Worm (Caenorhabditis elegans) whole organism, L4 larva: Measurements from ENCODE around the gene F28B4.4.

Experiments
- F37D6.2 ChIP-seq: sonication (generic microtip); optimal IDR thresholded peaks from 2 replicates; lab custom pipeline; 2016; ENCODE audit warnings: mild to moderate bottlenecking, missing genetic modification characterization, missing compliant biosample characterization
- F49E8.2 ChIP-seq: sonication (generic microtip); optimal IDR thresholded peaks from 2 replicates; lab custom pipeline; 2016; ENCODE audit warnings: missing compliant biosample characterization, mild to moderate bottlenecking, missing genetic modification characterization, borderline replicate concordance
- lim-7 ChIP-seq: fragments of 200-800 bp; sonication (Bioruptor generic); IDR thresholded peaks from 2 replicates; pipeline ENCODE4 v1.3.6; 2022; ENCODE audit warnings: missing genetic modification characterization, missing compliant biosample characterization
- mdl-1 ChIP-seq, 2 experiments: fragments of 150-350 bp in 1 of 2; sonication (generic microtip) in 1 of 2; optimal IDR thresholded peaks; 2 replicates each; lab custom pipeline; 2014 to 2017; ENCODE audit warnings: missing biosample characterization in 2 of 2, missing genetic modification characterization in 2 of 2
- nhr-102 ChIP-seq: sonication (generic microtip); optimal IDR thresholded peaks from 2 replicates; lab custom pipeline; 2016; ENCODE audit warnings: mild to moderate bottlenecking, missing genetic modification characterization, moderate library complexity, missing compliant biosample characterization
- nhr-237 ChIP-seq: sonication (generic microtip); optimal IDR thresholded peaks from 2 replicates; lab custom pipeline; 2017; ENCODE audit warnings: missing biosample characterization, missing genetic modification characterization
- snpc-1.2 ChIP-seq: fragments of 200-800 bp; sonication (Bioruptor generic); IDR thresholded peaks from 2 replicates; pipeline ENCODE4 v1.3.6; 2022; ENCODE audit warnings: missing genetic modification reagents, missing genetic modification characterization, missing compliant biosample characterization
- snpc-4 ChIP-seq: fragments of 150-350 bp; optimal IDR thresholded peaks from 2 replicates; lab custom pipeline; 2014; ENCODE audit warnings: missing biosample characterization, missing genetic modification characterization
- spr-1 ChIP-seq: sonication (generic microtip); optimal IDR thresholded peaks from 2 replicates; lab custom pipeline; 2016; ENCODE audit warnings: mild to moderate bottlenecking, missing genetic modification characterization, missing compliant biosample characterization
- tag-97 ChIP-seq: fragments of 200-800 bp; sonication (Bioruptor generic); IDR thresholded peaks from 2 replicates; pipeline ENCODE4 v1.3.6; 2022; ENCODE audit warnings: missing genetic modification characterization, missing compliant biosample characterization
- unc-130 ChIP-seq: sonication (generic microtip); optimal IDR thresholded peaks from 2 replicates; lab custom pipeline; 2016; ENCODE audit warnings: missing genetic modification reagents, missing genetic modification characterization, missing compliant biosample characterization

- TF ChIP-seq spr-1 (no peak), unc-130 (GFP tag; lab: Kevin White, UChicago) (no peak), snpc-4 (tag; lab: Kevin White, UChicago) (no peak), tag-97 (GFP tag; lab: Robert Waterston, UW) (no peak), F37D6.2 (tag; lab: Kevin White, UChicago) (no peak), nhr-102 (tag; lab: Kevin White, UChicago) (peak; percentile 20), nhr-237 (tag; lab: Kevin White, UChicago) (no peak), F49E8.2 (no peak), snpc-1.2 (GFP tag; lab: Robert Waterston, UW) (no peak), mdl-1 (tag; optimal IDR thresholded peaks at IDR 0.05; lab: Kevin White, UChicago) (peak; percentile 66 to 91), lim-7 (no peak)
Measured at ce11 chrX:3245812-3246211, 36.4 kb upstream of the F28B4.4 start, which contains the start of gene F40F4.7.
